Fruit fly (Drosophila melanogaster) Kc167 (cell line): Measurements from ENCODE around the gene Dok.

Experiments
- h ChIP-seq: fragments of >200 bp; optimal IDR thresholded peaks from 3 replicates; lab custom pipeline; 2018; ENCODE audit warnings: missing external identifiers
- insv ChIP-seq: fragments of >200 bp; optimal IDR thresholded peaks from 3 replicates; lab custom pipeline; 2018; ENCODE audit warnings: missing external identifiers
- psq ChIP-seq: fragments of >200 bp; optimal IDR thresholded peaks from 2 replicates; lab custom pipeline; 2017; ENCODE audit warnings: missing external identifiers
- ttk ChIP-seq: sonication (Bioruptor generic); optimal IDR thresholded peaks from 2 replicates; lab custom pipeline; 2017; ENCODE audit warnings: missing external identifiers

DNA sequence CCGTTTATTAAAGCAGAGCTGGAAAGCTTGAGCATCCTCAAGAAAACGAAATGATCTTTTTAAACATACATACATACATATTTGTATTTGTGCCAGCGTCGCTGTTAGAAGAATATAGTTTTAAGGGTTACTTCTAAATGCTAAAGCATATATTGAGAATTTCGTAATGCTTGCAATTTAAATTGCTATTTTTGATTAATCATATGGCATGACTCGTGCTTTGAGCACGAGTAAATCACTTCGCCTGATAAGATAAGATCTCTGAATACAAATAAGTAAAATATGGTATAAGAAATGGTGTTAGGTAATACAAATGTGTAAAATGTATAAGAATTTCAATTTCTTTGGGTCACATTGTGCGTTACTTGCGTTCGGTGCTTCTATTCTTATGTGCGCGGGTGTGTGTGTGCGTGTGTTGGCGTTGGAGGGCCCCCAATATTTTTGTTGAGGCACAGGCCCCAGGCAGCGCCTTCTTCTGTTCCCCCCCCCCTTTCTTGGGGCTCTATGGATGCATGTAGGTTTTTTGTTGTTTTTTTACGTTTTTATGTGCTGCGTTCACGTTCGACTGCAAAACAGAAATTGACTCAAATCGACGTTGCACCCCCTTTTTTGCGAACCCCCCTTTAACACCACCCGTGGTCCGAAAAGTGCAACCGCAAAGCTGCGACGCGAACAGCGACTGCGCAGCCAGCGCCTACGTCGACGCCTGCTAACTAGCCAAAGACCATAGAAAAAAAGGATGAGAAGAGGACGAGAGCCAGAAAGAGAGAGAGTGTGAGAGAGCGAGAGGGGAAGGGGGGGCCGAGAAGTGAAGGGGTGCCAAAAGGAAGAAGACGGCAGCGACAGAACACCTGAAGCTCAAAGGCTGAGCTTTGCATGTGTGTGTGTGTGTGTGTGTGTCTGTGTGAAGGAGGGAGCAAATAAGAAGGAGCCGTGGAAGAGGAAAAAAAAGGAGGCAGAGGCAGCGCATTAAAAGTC is 22.4 kb upstream of the Dok start:
- TF ChIP-seq psq (lab: Kevin White, UChicago) (no peak), h (lab: Kevin White, UChicago) (no peak), ttk (lab: Kevin White, UChicago) (no peak), insv (no peak)
